Worm (Caenorhabditis elegans) whole organism, L2 larva: Measurements from ENCODE around the gene F13E9.15.

Source experiments
- F13H6.1 ChIP-seq: sonication (generic microtip); optimal IDR thresholded peaks from 2 replicates; lab custom pipeline; 2016; ENCODE audit warnings: missing genetic modification characterization, missing compliant biosample characterization
- R02D3.7 ChIP-seq: fragments of 150-350 bp; optimal IDR thresholded peaks from 2 replicates; lab custom pipeline; 2014; ENCODE audit warnings: missing biosample characterization, missing genetic modification characterization
- ZK546.5 ChIP-seq: sonication (generic microtip); optimal IDR thresholded peaks from 2 replicates; lab custom pipeline; 2017; ENCODE audit warnings: missing biosample characterization, missing genetic modification characterization
- alr-1 ChIP-seq: fragments of 150-350 bp; optimal IDR thresholded peaks from 2 replicates; lab custom pipeline; 2014; ENCODE audit warnings: missing biosample characterization, missing genetic modification characterization
- aly-2 ChIP-seq: fragments of 150-350 bp; optimal IDR thresholded peaks from 2 replicates; lab custom pipeline; 2014; ENCODE audit warnings: missing biosample characterization, missing genetic modification characterization
- ama-1 ChIP-seq: fragments of 150-350 bp; optimal IDR thresholded peaks from 2 replicates; lab custom pipeline; 2018; ENCODE audit warnings: inconsistent platforms
- ceh-16 ChIP-seq: fragments of 150-350 bp; optimal IDR thresholded peaks from 2 replicates; lab custom pipeline; 2014; ENCODE audit warnings: missing biosample characterization, missing genetic modification characterization
- ceh-82 ChIP-seq: fragments of 150-350 bp; optimal IDR thresholded peaks from 2 replicates; lab custom pipeline; 2014; ENCODE audit warnings: missing biosample characterization, missing genetic modification characterization
- crh-2 ChIP-seq: sonication (generic microtip); optimal IDR thresholded peaks from 2 replicates; lab custom pipeline; 2017; ENCODE audit warnings: missing biosample characterization, missing genetic modification characterization
- dmd-4 ChIP-seq: sonication (generic microtip); optimal IDR thresholded peaks from 2 replicates; lab custom pipeline; 2017; ENCODE audit warnings: missing biosample characterization, missing genetic modification characterization
- egl-27 ChIP-seq: sonication (generic microtip); optimal IDR thresholded peaks from 3 replicates; lab custom pipeline; 2017; ENCODE audit warnings: missing biosample characterization, missing genetic modification reagents, missing genetic modification characterization
- elt-1 ChIP-seq: fragments of 150-350 bp; optimal IDR thresholded peaks from 2 replicates; lab custom pipeline; 2014; ENCODE audit warnings: missing biosample characterization, missing genetic modification characterization
- fos-1 ChIP-seq: fragments of 150-350 bp; optimal IDR thresholded peaks from 2 replicates; lab custom pipeline; 2014; ENCODE audit warnings: missing biosample characterization, missing genetic modification characterization
- gmeb-1 ChIP-seq: fragments of 150-350 bp; optimal IDR thresholded peaks from 2 replicates; lab custom pipeline; 2014; ENCODE audit warnings: missing biosample characterization, missing genetic modification characterization
- lin-11 ChIP-seq: fragments of 150-350 bp; sonication (generic microtip); optimal IDR thresholded peaks from 2 replicates; lab custom pipeline; 2014; ENCODE audit warnings: missing biosample characterization, missing genetic modification characterization, inconsistent platforms, mixed read lengths
- lin-13 ChIP-seq: fragments of 150-350 bp; optimal IDR thresholded peaks from 2 replicates; lab custom pipeline; 2014; ENCODE audit warnings: missing biosample characterization, missing genetic modification reagents, missing genetic modification characterization
- lin-39 ChIP-seq: fragments of 150-350 bp; optimal IDR thresholded peaks from 2 replicates; lab custom pipeline; 2014; ENCODE audit warnings: missing biosample characterization, missing genetic modification reagents, missing genetic modification characterization
- lsy-2 ChIP-seq, 2 experiments: fragments of 150-350 bp in 1 of 2; sonication (generic microtip) in 1 of 2; optimal IDR thresholded peaks; 2 replicates each; lab custom pipeline; 2014 to 2017; ENCODE audit warnings: missing biosample characterization in 2 of 2, missing genetic modification characterization in 2 of 2
- mab-5 ChIP-seq: fragments of 150-350 bp; optimal IDR thresholded peaks from 2 replicates; lab custom pipeline; 2014; ENCODE audit warnings: missing biosample characterization, missing genetic modification characterization
- mdl-1 ChIP-seq, 2 experiments: fragments of 150-350 bp in 1 of 2; sonication (generic microtip) in 1 of 2; optimal IDR thresholded peaks; 2 replicates each; lab custom pipeline; 2017; ENCODE audit warnings: missing biosample characterization in 2 of 2, missing genetic modification characterization in 2 of 2
- nhr-10 ChIP-seq: sonication (generic microtip); optimal IDR thresholded peaks from 2 replicates; lab custom pipeline; 2017; ENCODE audit warnings: missing biosample characterization, missing genetic modification characterization
- nhr-11 ChIP-seq: fragments of 150-350 bp; optimal IDR thresholded peaks from 2 replicates; lab custom pipeline; 2014; ENCODE audit warnings: missing biosample characterization, missing genetic modification characterization
- nhr-12 ChIP-seq: fragments of 150-350 bp; optimal IDR thresholded peaks from 2 replicates; lab custom pipeline; 2014; ENCODE audit warnings: missing biosample characterization, missing genetic modification characterization
- nhr-23 ChIP-seq: fragments of 150-350 bp; optimal IDR thresholded peaks from 2 replicates; lab custom pipeline; 2014; ENCODE audit warnings: missing biosample characterization, missing genetic modification reagents, missing genetic modification characterization
- nhr-77 ChIP-seq: fragments of 150-350 bp; optimal IDR thresholded peaks from 2 replicates; lab custom pipeline; 2014; ENCODE audit warnings: missing biosample characterization, missing genetic modification characterization
- peb-1 ChIP-seq: fragments of 150-350 bp; optimal IDR thresholded peaks from 2 replicates; lab custom pipeline; 2014; ENCODE audit warnings: missing biosample characterization, missing genetic modification characterization
- sem-4 ChIP-seq: fragments of 150-350 bp; optimal IDR thresholded peaks from 2 replicates; lab custom pipeline; 2014; ENCODE audit warnings: missing biosample characterization, missing genetic modification reagents, missing genetic modification characterization
- skn-1 ChIP-seq: sonication (generic microtip); optimal IDR thresholded peaks from 2 replicates; lab custom pipeline; 2017; ENCODE audit warnings: missing biosample characterization, missing genetic modification characterization
- sma-3 ChIP-seq: sonication (generic microtip); optimal IDR thresholded peaks from 2 replicates; lab custom pipeline; 2016; ENCODE audit warnings: missing genetic modification reagents, missing genetic modification characterization, missing compliant biosample characterization
- sma-9 ChIP-seq, 2 experiments: fragments of 150-350 bp in 1 of 2; sonication (generic microtip) in 1 of 2; optimal IDR thresholded peaks; 2 replicates each; lab custom pipeline; 2014 to 2016; ENCODE audit warnings: missing genetic modification characterization in 2 of 2, mild to moderate bottlenecking in 1 of 2, missing biosample characterization in 1 of 2, missing compliant biosample characterization in 1 of 2, missing genetic modification reagents in 1 of 2, moderate library complexity in 1 of 2
- unc-39 ChIP-seq: fragments of 150-350 bp; optimal IDR thresholded peaks from 2 replicates; lab custom pipeline; 2014; ENCODE audit warnings: missing biosample characterization, missing genetic modification characterization
- zag-1 ChIP-seq: fragments of 150-350 bp; optimal IDR thresholded peaks from 2 replicates; lab custom pipeline; 2014; ENCODE audit warnings: missing biosample characterization, missing genetic modification characterization
- ztf-1 ChIP-seq: fragments of 200-800 bp; sonication (Bioruptor generic); conservative IDR thresholded peaks from 2 replicates; pipeline ENCODE4 v1.3.6; 2022; ENCODE audit warnings: missing genetic modification characterization, missing compliant biosample characterization
- ztf-11 ChIP-seq: sonication (generic microtip); optimal IDR thresholded peaks from 2 replicates; lab custom pipeline; 2017; ENCODE audit warnings: missing biosample characterization, missing genetic modification characterization
- ztf-4 ChIP-seq: fragments of 150-350 bp; optimal IDR thresholded peaks from 2 replicates; lab custom pipeline; 2014; ENCODE audit warnings: missing biosample characterization, missing genetic modification characterization

The F13E9.15 gene

DNA sequence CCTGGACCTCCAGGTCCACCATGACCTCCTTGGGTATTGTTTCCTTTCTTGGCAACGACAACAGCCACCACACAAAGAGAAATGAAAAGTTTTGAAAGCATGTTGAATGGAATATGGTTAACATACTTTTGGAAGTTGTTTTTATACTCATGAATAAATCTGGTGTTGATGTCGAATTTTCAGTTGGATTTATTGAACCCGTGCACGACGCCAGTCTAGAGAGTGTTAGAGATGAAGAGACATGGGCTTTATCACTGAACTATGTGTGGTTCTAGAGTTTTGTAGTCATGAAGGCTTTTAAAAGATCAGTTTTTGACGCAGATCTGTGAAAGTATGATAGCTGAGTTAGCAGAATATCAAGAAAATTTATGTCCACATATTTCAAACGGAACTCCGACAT is 4.6 kb upstream of the F13E9.15 start, which contains the start of gene srlf-14:
Gene srlf-14 (minus strand): TSS at position 101 of the 400 bp plus-strand sequence.
- TF ChIP-seq nhr-23 (tag; lab: Kevin White, UChicago) = no peak
- TF ChIP-seq lsy-2 (tag; optimal IDR thresholded peaks at IDR 0.05; lab: Kevin White, UChicago) = no peak
- no peak for TF ChIP-seq mab-5 (tag; lab: Kevin White, UChicago)
- no peak for TF ChIP-seq ceh-82
- no peak for TF ChIP-seq alr-1
- no peak for TF ChIP-seq nhr-12 (tag; lab: Kevin White, UChicago)
- no peak for TF ChIP-seq nhr-11
- no peak for TF ChIP-seq sem-4 (tag; lab: Kevin White, UChicago)
- TF ChIP-seq fos-1 = no peak
- no peak for TF ChIP-seq crh-2
- no peak for TF ChIP-seq peb-1

DNA sequence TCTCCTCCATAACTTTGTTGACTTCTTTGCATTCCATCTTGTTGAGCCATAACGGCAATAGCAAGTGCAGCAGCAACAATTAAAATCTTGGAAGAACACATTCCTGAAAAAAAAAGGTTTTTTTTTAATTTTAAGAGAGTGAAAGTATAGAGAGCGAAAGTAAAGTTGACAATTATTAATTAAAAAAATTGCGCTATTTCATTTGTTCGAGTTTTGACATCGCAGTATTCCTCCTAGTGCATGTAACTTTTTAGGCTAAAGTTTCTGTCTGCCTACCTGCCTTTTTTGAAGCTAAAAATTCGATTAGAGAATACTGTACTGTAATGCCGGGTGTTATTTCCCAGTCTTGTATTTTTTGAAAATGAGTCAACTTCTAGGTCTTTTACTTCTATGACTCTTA is 2.3 kb upstream of the F13E9.15 start, which contains the start of gene srlf-12:
Gene srlf-12 (minus strand): TSS at position 101 of the 400 bp plus-strand sequence.
- TF ChIP-seq nhr-10 (tag; lab: Kevin White, UChicago) = no peak
- TF ChIP-seq dmd-4 = no peak
- no peak for TF ChIP-seq fos-1
- TF ChIP-seq sma-3 (GFP tag; lab: Kevin White, UChicago) = no peak
- no peak for TF ChIP-seq ZK546.5 (tag; lab: Kevin White, UChicago)
- no peak for TF ChIP-seq ztf-4 (tag; lab: Kevin White, UChicago)
- TF ChIP-seq F13H6.1 (tag; lab: Kevin White, UChicago) = no peak
- no peak for TF ChIP-seq sem-4 (tag; lab: Kevin White, UChicago)
- TF ChIP-seq egl-27 (tag; lab: Kevin White, UChicago) = no peak
- TF ChIP-seq ztf-11 = no peak
- no peak for TF ChIP-seq nhr-11
- TF ChIP-seq nhr-23 (tag; lab: Kevin White, UChicago) = no peak
- no peak for TF ChIP-seq ceh-16
- TF ChIP-seq zag-1 (tag; lab: Kevin White, UChicago) = no peak
- TF ChIP-seq, all 48 proteins: peak for 0

DNA sequence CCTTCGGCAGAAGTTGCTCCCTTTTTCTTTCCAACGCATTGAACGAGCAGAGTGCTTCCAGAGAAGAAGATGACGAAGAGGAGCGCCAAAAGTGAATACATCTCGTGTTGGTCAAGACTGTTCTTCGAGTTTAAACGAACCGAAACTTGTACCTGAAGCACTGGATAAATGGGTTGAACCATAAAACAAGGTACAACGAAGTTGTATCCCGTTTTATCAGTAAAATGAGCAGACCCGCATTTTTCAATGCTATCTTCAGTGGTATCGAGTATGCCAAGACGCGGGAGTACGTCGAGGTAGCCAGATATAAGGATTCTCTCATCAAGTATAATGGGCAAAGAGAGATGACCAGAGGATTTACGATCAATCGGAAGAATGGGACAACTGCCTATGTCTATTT is 2.4 kb downstream of the F13E9.15 start, which contains the start of gene F13E9.16:
Gene F13E9.16 (minus strand): TSS at position 101 of the 400 bp plus-strand sequence.
- TF ChIP-seq R02D3.7 (tag; lab: Kevin White, UChicago) (no peak), zag-1 (tag; lab: Kevin White, UChicago) (no peak), sma-9 (GFP tag; optimal IDR thresholded peaks at IDR 0.05; lab: Kevin White, UChicago) (no peak), sma-9 (tag; optimal IDR thresholded peaks at IDR 0.05; lab: Kevin White, UChicago) (no peak), nhr-23 (tag; lab: Kevin White, UChicago) (no peak), elt-1 (tag; lab: Kevin White, UChicago) (no peak), fos-1 (no peak), crh-2 (no peak), skn-1 (no peak), nhr-10 (tag; lab: Kevin White, UChicago) (no peak), ama-1 (no peak), sma-3 (GFP tag; lab: Kevin White, UChicago) (no peak), ceh-16 (no peak), ZK546.5 (tag; lab: Kevin White, UChicago) (no peak), lin-13 (GFP tag; lab: Kevin White, UChicago) (no peak), gmeb-1 (tag; lab: Kevin White, UChicago) (no peak), ztf-11 (no peak)

DNA sequence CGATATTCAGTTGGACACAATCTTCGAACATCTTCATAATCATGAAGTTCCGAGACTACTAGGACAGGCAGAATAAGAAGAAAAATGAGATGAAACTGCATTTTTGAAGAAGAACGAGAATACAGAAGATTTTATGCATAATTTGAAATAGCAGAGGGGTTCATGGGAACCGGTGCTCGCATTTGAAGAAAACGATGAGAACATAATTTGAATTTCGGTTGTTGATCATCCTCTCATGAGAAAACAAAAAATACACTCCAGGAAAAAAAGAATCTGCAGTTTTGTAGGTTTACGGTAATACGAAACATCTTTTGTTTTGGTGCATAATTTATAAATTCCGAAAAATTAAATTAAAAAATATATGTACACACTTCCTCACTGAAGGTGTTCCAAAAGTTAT is 3.8 kb downstream of the F13E9.15 start, which contains the start of gene srlf-11:
Gene srlf-11 (minus strand): TSS at position 101 of the 400 bp plus-strand sequence.
- TF ChIP-seq ztf-1 (GFP tag; lab: Robert Waterston, UW) = no peak
- no peak for TF ChIP-seq sma-3 (GFP tag; lab: Kevin White, UChicago)
- no peak for TF ChIP-seq crh-2
- TF ChIP-seq fos-1 = no peak
- TF ChIP-seq lin-39 = no peak
- TF ChIP-seq sma-9 (GFP tag; optimal IDR thresholded peaks at IDR 0.05; lab: Kevin White, UChicago) = no peak
- no peak for TF ChIP-seq sma-9 (tag; optimal IDR thresholded peaks at IDR 0.05; lab: Kevin White, UChicago)
- no peak for TF ChIP-seq elt-1 (tag; lab: Kevin White, UChicago)
- TF ChIP-seq F13H6.1 (tag; lab: Kevin White, UChicago) = no peak

DNA sequence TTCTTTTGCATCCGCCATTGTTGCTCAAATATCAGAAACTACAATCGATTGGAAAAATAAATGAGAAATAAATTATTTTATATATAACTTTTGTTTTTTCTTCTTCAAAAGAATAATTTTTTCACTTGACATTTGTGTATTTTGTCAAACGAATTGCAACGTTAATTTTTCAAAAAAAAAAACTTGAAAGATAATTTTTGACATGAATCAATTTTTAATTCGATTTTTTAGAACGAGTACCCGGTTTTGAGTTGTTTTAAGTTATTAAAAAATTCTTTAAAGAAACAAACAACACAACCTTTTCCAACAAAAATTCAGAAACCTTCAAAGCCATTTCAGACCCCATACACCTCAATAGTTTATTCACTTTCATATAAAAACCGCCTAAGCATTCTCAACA is 5.4 kb downstream of the F13E9.15 start, which contains the start of gene F13E9.5:
Gene F13E9.5 (minus strand): TSS at position 101 of the 400 bp plus-strand sequence.
- TF ChIP-seq lin-11 = no peak
- TF ChIP-seq sem-4 (tag; lab: Kevin White, UChicago) = no peak
- TF ChIP-seq nhr-12 (tag; lab: Kevin White, UChicago) = no peak
- no peak for TF ChIP-seq sma-3 (GFP tag; lab: Kevin White, UChicago)
- TF ChIP-seq peb-1 = no peak
- no peak for TF ChIP-seq nhr-77
- no peak for TF ChIP-seq aly-2 (tag; lab: Kevin White, UChicago)
- TF ChIP-seq unc-39 (tag; lab: Kevin White, UChicago) = no peak
- no peak for TF ChIP-seq mdl-1 (tag; optimal IDR thresholded peaks at IDR 0.05; lab: Kevin White, UChicago)
- no peak for TF ChIP-seq elt-1 (tag; lab: Kevin White, UChicago)
